Fruit fly (Drosophila melanogaster) whole organism, adult: ENCODE data around the gene unc79.

Experiments
- CG11617 ChIP-seq: fragments of 200-800 bp; sonication (Bioruptor generic); optimal IDR thresholded peaks from 2 replicates; lab custom pipeline; 2017; ENCODE audit warnings: mild to moderate bottlenecking, missing biosample characterization, missing genetic modification reagents, missing genetic modification characterization
- CG12768 ChIP-seq: fragments of 200-800 bp; sonication (Bioruptor generic); optimal IDR thresholded peaks from 2 replicates; lab custom pipeline; 2017; ENCODE audit warnings: missing biosample characterization, missing genetic modification characterization, mild to moderate bottlenecking, moderate library complexity, missing genetic modification reagents
- CG14711 ChIP-seq: fragments of 200-800 bp; sonication (Bioruptor generic); optimal IDR thresholded peaks from 2 replicates; lab custom pipeline; 2018; ENCODE audit warnings: missing biosample characterization, mild to moderate bottlenecking, missing genetic modification characterization, moderate library complexity
- CG1620 ChIP-seq: fragments of 200-800 bp; sonication (Bioruptor generic); optimal IDR thresholded peaks from 2 replicates; lab custom pipeline; 2016; ENCODE audit warnings: missing biosample characterization, missing genetic modification characterization
- CG33017 ChIP-seq: fragments of 200-800 bp; sonication (Bioruptor generic); optimal IDR thresholded peaks from 2 replicates; lab custom pipeline; 2018; ENCODE audit warnings: missing biosample characterization, mild to moderate bottlenecking, missing genetic modification characterization, moderate library complexity
- CG5204 ChIP-seq: fragments of 200-800 bp; sonication (Bioruptor generic); optimal IDR thresholded peaks from 2 replicates; lab custom pipeline; 2016; ENCODE audit warnings: missing biosample characterization, missing genetic modification characterization
- CG7045 ChIP-seq: fragments of 200-800 bp; sonication (Bioruptor generic); optimal IDR thresholded peaks from 2 replicates; lab custom pipeline; 2017; ENCODE audit warnings: missing biosample characterization, mild to moderate bottlenecking, missing genetic modification characterization
- CG7101 ChIP-seq: fragments of 200-800 bp; sonication (Bioruptor generic); optimal IDR thresholded peaks from 2 replicates; lab custom pipeline; 2018; ENCODE audit warnings: missing biosample characterization, mild to moderate bottlenecking, missing genetic modification characterization, moderate library complexity
- Clk ChIP-seq: fragments of 200-800 bp; sonication (Bioruptor generic); optimal IDR thresholded peaks from 2 replicates; lab custom pipeline; 2017; ENCODE audit warnings: missing biosample characterization, missing genetic modification characterization
- Crg-1 ChIP-seq: fragments of 200-800 bp; sonication (Bioruptor generic); optimal IDR thresholded peaks from 2 replicates; lab custom pipeline; 2016; ENCODE audit warnings: missing biosample characterization, missing genetic modification characterization
- Hr96 ChIP-seq: fragments of 200-800 bp; sonication (Bioruptor generic); optimal IDR thresholded peaks from 2 replicates; lab custom pipeline; 2016; ENCODE audit warnings: missing biosample characterization, missing genetic modification characterization
- Mnt ChIP-seq: fragments of 200-800 bp; sonication (Bioruptor generic); optimal IDR thresholded peaks from 2 replicates; lab custom pipeline; 2016; ENCODE audit warnings: missing biosample characterization, mild to moderate bottlenecking, missing genetic modification characterization
- bab1 ChIP-seq: fragments of 200-800 bp; sonication (Bioruptor generic); optimal IDR thresholded peaks from 3 replicates; lab custom pipeline; 2019; ENCODE audit warnings: missing biosample characterization, mild to moderate bottlenecking, missing genetic modification characterization, moderate library complexity
- cic ChIP-seq: fragments of 200-800 bp; sonication (Bioruptor generic); optimal IDR thresholded peaks from 2 replicates; lab custom pipeline; 2017; ENCODE audit warnings: missing biosample characterization, mild to moderate bottlenecking, missing genetic modification characterization, moderate library complexity
- cnc ChIP-seq, 2 experiments: fragments of >200 bp; optimal IDR thresholded peaks; 2 replicates each; lab custom pipeline; 2017
- kay ChIP-seq: fragments of 200-800 bp; sonication (Bioruptor generic); peaks from one replicate; lab custom pipeline; 2016; ENCODE audit warnings: missing biosample characterization, missing genetic modification characterization, borderline replicate concordance
- ovo ChIP-seq: fragments of 200-800 bp; sonication (Bioruptor generic); optimal IDR thresholded peaks from 2 replicates; lab custom pipeline; 2016; ENCODE audit warnings: missing biosample characterization, missing genetic modification characterization
- pad ChIP-seq: fragments of 200-800 bp; sonication (Bioruptor generic); optimal IDR thresholded peaks from 3 replicates; lab custom pipeline; 2017; ENCODE audit warnings: missing biosample characterization, missing genetic modification characterization, mild to moderate bottlenecking, moderate library complexity, missing genetic modification reagents
- tj ChIP-seq: fragments of 200-800 bp; sonication (Bioruptor generic); optimal IDR thresholded peaks from 3 replicates; lab custom pipeline; 2017; ENCODE audit warnings: missing biosample characterization, mild to moderate bottlenecking, missing genetic modification characterization, moderate library complexity
- toe ChIP-seq: fragments of 200-800 bp; sonication (Bioruptor generic); optimal IDR thresholded peaks from 2 replicates; lab custom pipeline; 2016; ENCODE audit warnings: missing biosample characterization, missing genetic modification characterization

Gene unc79

DNA sequence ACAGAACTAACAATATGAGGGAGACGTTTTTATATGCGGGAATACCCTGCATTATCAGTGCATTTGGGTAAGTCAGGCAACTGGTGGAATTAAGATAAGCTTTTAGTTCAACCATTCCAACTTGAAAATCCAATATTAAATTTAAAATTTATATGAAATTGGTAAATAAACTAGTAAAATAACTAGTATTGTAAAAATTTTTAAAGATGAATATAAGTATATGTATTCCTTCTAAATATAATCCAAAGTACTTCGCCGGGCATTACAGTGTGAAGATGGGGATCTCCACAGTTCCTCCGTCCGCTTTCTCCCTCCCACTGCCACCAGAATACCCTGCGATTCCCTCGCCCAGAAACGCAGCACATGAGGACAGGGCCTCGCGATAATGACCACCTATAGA lies 36.9 kb upstream of the unc79 start:
- TF ChIP-seq toe (GFP tag; lab: Kevin White, UChicago) (no peak), CG1620 (GFP tag; lab: Kevin White, UChicago) (no peak), kay (no peak), cnc (optimal IDR thresholded peaks at IDR 0.05; lab: Kevin White, UChicago) (no peak), CG14711 (tag; lab: Kevin White, UChicago) (no peak), Crg-1 (GFP tag; lab: Kevin White, UChicago) (no peak), bab1 (GFP tag; lab: Kevin White, UChicago) (no peak), cic (GFP tag; lab: Kevin White, UChicago) (no peak), tj (GFP tag; lab: Kevin White, UChicago) (no peak), Hr96 (GFP tag; lab: Kevin White, UChicago) (no peak), CG5204 (no peak), CG11617 (GFP tag; lab: Kevin White, UChicago) (no peak), ovo (GFP tag; lab: Kevin White, UChicago) (no peak), Clk (GFP tag; lab: Kevin White, UChicago) (no peak), CG7101 (tag; lab: Kevin White, UChicago) (no peak)

DNA sequence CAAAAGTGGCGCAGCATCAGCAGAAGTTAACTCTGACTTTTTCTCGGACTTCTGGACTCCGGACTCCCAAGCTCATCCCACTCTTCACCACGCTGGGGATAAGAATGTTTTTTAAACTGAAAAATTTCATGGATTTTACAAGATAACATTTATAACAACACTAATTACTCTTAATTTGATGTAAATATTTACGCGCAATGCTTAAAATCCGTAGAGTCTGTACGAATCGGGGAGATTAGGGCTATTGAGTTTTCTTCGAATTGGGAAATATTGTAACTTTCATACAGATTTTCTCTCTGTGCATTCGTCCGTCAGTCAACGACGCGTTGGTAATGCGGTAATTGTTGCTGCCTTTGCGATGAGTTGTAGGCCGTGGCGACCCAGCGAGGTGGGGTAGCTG lies 36.3 kb upstream of the unc79 start:
- TF ChIP-seq CG12768, result no peak

DNA sequence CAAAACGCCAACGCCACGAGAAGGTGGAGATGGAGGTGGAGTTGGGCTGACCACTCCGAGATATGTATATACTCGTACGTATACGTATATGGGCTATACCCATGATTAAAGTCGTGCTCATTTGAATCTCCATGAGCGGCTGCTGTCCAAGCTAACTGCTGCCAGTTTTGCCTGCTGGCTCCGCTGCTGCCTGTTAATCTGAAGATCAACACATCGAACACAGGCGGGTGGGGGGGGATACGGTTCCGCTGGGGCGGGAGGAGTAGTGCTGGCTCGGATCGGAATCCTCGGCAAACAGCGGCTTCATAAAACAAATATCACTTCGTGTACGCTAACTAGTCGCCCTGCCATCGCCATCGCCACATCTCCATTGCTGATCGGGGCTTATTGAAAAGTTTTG lies 30.2 kb upstream of the unc79 start:
- TF ChIP-seq CG5204 (no peak), CG7101 (tag; lab: Kevin White, UChicago) (no peak), toe (GFP tag; lab: Kevin White, UChicago) (no peak), CG33017 (tag; lab: Kevin White, UChicago) (no peak), Mnt (GFP tag; lab: Kevin White, UChicago) (no peak), Crg-1 (GFP tag; lab: Kevin White, UChicago) (no peak), Clk (GFP tag; lab: Kevin White, UChicago) (no peak), cic (GFP tag; lab: Kevin White, UChicago) (no peak), CG7045 (GFP tag; lab: Kevin White, UChicago) (no peak), cnc (optimal IDR thresholded peaks at IDR 0.05; lab: Kevin White, UChicago) (no peak), bab1 (GFP tag; lab: Kevin White, UChicago) (no peak), Hr96 (GFP tag; lab: Kevin White, UChicago) (no peak), CG11617 (GFP tag; lab: Kevin White, UChicago) (no peak), ovo (GFP tag; lab: Kevin White, UChicago) (no peak), pad (GFP tag; lab: Kevin White, UChicago) (no peak), CG12768 (no peak), kay (no peak)

DNA sequence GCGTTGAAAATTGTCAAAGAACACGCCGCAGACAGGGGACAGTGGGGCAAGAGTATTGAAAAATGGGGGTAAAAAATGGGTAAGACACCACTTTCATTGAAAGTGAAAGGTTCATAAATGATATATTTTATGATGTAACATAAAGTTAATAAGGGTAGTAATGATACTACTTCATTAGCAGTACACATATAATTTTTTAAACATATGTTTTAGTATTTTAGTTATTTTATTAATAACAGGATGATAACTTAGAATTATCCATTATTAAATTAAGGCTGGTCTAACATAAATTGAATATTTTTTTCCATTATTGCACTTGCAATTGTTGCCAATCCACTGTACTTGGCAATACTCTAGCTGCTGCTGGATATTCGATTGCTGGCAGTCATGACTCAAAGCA lies 28.1 kb upstream of the unc79 start:
- TF ChIP-seq ovo (GFP tag; lab: Kevin White, UChicago) (no peak), CG1620 (GFP tag; lab: Kevin White, UChicago) (no peak), pad (GFP tag; lab: Kevin White, UChicago) (no peak), Crg-1 (GFP tag; lab: Kevin White, UChicago) (no peak), Hr96 (GFP tag; lab: Kevin White, UChicago) (no peak), CG11617 (GFP tag; lab: Kevin White, UChicago) (no peak), CG5204 (no peak), toe (GFP tag; lab: Kevin White, UChicago) (no peak), Clk (GFP tag; lab: Kevin White, UChicago) (no peak), Mnt (GFP tag; lab: Kevin White, UChicago) (no peak), CG33017 (tag; lab: Kevin White, UChicago) (no peak), bab1 (GFP tag; lab: Kevin White, UChicago) (no peak)

DNA sequence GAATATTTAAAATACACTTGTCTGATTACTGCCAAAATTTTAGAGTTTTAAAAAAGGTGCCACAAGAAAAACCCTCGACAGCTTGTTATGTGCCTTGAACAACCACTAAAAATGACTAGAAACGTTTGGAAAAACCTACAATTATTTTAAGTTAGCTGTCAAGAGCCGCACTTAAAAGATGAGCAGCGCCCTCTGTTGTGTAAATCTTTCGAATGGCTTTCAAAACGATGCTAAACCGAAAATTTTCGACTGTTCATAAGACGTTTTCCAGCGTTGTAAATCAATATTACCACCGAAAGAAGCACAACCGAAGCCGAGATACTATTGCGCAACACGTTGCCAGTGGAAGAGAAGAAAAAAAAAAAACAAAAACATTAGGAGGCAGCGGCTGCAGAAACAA lies 25.2 kb upstream of the unc79 start:
- TF ChIP-seq tj (GFP tag; lab: Kevin White, UChicago) (no peak), CG7045 (GFP tag; lab: Kevin White, UChicago) (no peak), toe (GFP tag; lab: Kevin White, UChicago) (no peak), ovo (GFP tag; lab: Kevin White, UChicago) (no peak), pad (GFP tag; lab: Kevin White, UChicago) (no peak), CG14711 (tag; lab: Kevin White, UChicago) (no peak), CG7101 (tag; lab: Kevin White, UChicago) (no peak), kay (no peak), cnc (optimal IDR thresholded peaks at IDR 0.05; lab: Kevin White, UChicago) (no peak), Hr96 (GFP tag; lab: Kevin White, UChicago) (no peak)

DNA sequence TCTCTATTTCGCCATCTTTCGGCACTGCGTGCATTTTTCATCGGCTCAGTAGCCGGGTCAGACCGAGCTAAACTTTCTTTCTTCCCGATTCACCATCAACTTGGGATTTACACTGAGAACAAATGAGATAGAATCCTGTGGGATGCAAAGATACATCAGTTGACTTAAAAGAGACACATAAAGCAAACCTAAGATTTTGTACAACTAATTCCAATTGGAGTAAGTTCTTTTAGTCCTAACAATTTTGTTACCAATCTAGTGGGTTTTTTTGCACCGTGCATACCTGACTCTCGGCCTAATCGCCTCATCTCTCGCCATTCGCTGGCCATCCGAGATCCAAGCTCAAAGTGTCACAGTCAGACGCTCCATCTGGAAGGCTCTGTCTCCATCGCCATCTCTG lies 18.9 kb upstream of the unc79 start:
- TF ChIP-seq bab1 (GFP tag; lab: Kevin White, UChicago), result no peak
- TF ChIP-seq ovo (GFP tag; lab: Kevin White, UChicago), result no peak
- TF ChIP-seq CG1620 (GFP tag; lab: Kevin White, UChicago), result no peak
- TF ChIP-seq cnc (optimal IDR thresholded peaks at IDR 0.05; lab: Kevin White, UChicago), result no peak
- TF ChIP-seq Mnt (GFP tag; lab: Kevin White, UChicago), result no peak
- no peak for TF ChIP-seq tj (GFP tag; lab: Kevin White, UChicago)
- no peak for TF ChIP-seq Crg-1 (GFP tag; lab: Kevin White, UChicago)
- no peak for TF ChIP-seq kay
- TF ChIP-seq cic (GFP tag; lab: Kevin White, UChicago), result no peak
- no peak for TF ChIP-seq CG12768
- no peak for TF ChIP-seq toe (GFP tag; lab: Kevin White, UChicago)
- TF ChIP-seq Clk (GFP tag; lab: Kevin White, UChicago), result no peak
- TF ChIP-seq CG33017 (tag; lab: Kevin White, UChicago), result no peak
- no peak for TF ChIP-seq CG7101 (tag; lab: Kevin White, UChicago)
- TF ChIP-seq Hr96 (GFP tag; lab: Kevin White, UChicago), result no peak
- no peak for TF ChIP-seq CG7045 (GFP tag; lab: Kevin White, UChicago)
- no peak for TF ChIP-seq CG11617 (GFP tag; lab: Kevin White, UChicago)
- no peak for TF ChIP-seq CG5204
- no peak for TF ChIP-seq pad (GFP tag; lab: Kevin White, UChicago)
- TF ChIP-seq CG14711 (tag; lab: Kevin White, UChicago), result no peak
